Fruit fly (Drosophila melanogaster): ENCODE measurements around the gene CG34376.
A peak's percentile ranks its signal among the peaks of the same experiment; 100 is the strongest.

The CG34376 gene

DNA sequence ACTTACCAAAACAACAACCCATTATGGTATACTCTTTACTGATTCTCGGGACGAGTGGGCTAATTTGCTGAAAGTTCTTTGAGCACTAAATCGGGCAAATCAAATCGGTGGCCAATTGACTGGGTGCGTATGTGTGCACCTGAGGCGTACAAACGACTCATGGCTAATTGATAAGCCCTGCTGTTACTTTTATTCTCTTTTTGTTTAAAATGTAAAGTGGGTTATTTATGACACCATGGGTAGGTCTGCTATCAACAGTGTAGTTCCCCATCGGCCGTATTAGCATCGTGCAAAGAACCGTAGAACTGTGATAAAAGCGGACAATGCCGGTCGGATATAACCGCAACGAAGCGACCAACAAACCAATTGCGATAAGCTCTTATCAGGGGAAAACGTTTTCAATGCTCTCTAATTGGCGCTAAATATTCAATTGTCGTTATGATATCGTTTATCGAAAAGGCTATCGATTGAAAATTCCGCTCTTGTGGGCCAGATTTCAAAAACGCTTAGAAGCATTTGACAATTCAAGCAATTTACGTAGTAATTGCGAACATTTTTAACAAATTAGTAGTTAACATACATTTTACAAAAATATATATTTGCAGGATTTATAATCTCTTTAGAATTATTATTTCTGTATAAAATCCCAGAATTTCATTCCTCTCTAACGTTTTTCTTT is 565 bp upstream of the CG34376 start, which contains the start of gene CG34288 (continued):
- TF ChIP-seq disco-r (GFP tag; optimal IDR thresholded peaks at IDR 0.05), result no peak
- peak; percentile 39; the same call in 1 of the 2 replicates for TF ChIP-seq CkIIα-i1 (GFP tag; IDR thresholded peaks at IDR 0.05)
- peak; percentile 51; the same call in 1 of the 2 replicates for TF ChIP-seq nerfin-2 (GFP tag; IDR thresholded peaks at IDR 0.05; ENCODE audit: partially characterized antibody)
- TF ChIP-seq az2 (GFP tag; optimal IDR thresholded peaks at IDR 0.05), result no peak
- TF ChIP-seq zfh2 (GFP tag; optimal IDR thresholded peaks at IDR 0.05), result no peak
- TF ChIP-seq CG11456 (GFP tag; IDR thresholded peaks at IDR 0.05), result peak; percentile 85
- peak; percentile 29; the same call in 1 of the 3 replicates for TF ChIP-seq CG34422 (GFP tag; IDR thresholded peaks at IDR 0.05)
- TF ChIP-seq CG17359 (tag; optimal IDR thresholded peaks at IDR 0.05), result no peak
- peak; percentile 11 for TF ChIP-seq CG7839 (tag; optimal IDR thresholded peaks at IDR 0.05)
- no peak for TF ChIP-seq CG3281 (GFP tag; optimal IDR thresholded peaks at IDR 0.05)
- peak; percentile 31; the same call in 1 of the 2 replicates for TF ChIP-seq bowl (GFP tag; IDR thresholded peaks at IDR 0.05)
- TF ChIP-seq esg (GFP tag; conservative IDR thresholded peaks at IDR 0.05), result no peak
- TF ChIP-seq CG7372 (GFP tag; IDR thresholded peaks at IDR 0.05), result no peak
- no peak for TF ChIP-seq org-1 (GFP tag; optimal IDR thresholded peaks at IDR 0.05)
- TF ChIP-seq CG6689 (GFP tag; IDR thresholded peaks at IDR 0.05), result no peak
- no peak for TF ChIP-seq CG17802 (tag; optimal IDR thresholded peaks at IDR 0.05)
- TF ChIP-seq Ssrp (tag; optimal IDR thresholded peaks at IDR 0.05), result no peak
- no peak for TF ChIP-seq CG8281 (tag; optimal IDR thresholded peaks at IDR 0.05)
- no peak for TF ChIP-seq Dek (tag; optimal IDR thresholded peaks at IDR 0.05)
- TF ChIP-seq nom (GFP tag; optimal IDR thresholded peaks at IDR 0.05), result no peak
- peak; percentile 28 for TF ChIP-seq CHES-1-like (GFP tag; optimal IDR thresholded peaks at IDR 0.05)
- peak; percentile 73 for TF ChIP-seq sob (GFP tag; IDR thresholded peaks at IDR 0.05)
- 0 out of 3 replicates have a peak, but pooled peaks have one; percentile 29 for TF ChIP-seq CG2199 (GFP tag; IDR thresholded peaks at IDR 0.05)
- no peak for TF ChIP-seq ash1 (GFP tag; optimal IDR thresholded peaks at IDR 0.05)
- no peak for TF ChIP-seq CG12236 (GFP tag; optimal IDR thresholded peaks at IDR 0.05)
- TF ChIP-seq Tbp (GFP tag; optimal IDR thresholded peaks at IDR 0.05), result no peak
- TF ChIP-seq Abd-B (GFP tag; optimal IDR thresholded peaks at IDR 0.05), result no peak
- TF ChIP-seq Hey (tag; optimal IDR thresholded peaks at IDR 0.05), result peak; percentile 11
- peak; percentile 74 for TF ChIP-seq HmgZ (tag; optimal IDR thresholded peaks at IDR 0.05)
- TF ChIP-seq Mad (GFP tag; optimal IDR thresholded peaks at IDR 0.05), result no peak
- TF ChIP-seq CG15479 (GFP tag; optimal IDR thresholded peaks at IDR 0.05), result no peak
- no peak for TF ChIP-seq CG10431 (GFP tag; optimal IDR thresholded peaks at IDR 0.05)
- no peak for TF ChIP-seq Hmr (GFP tag; optimal IDR thresholded peaks at IDR 0.05)
- TF ChIP-seq HLHmδ (GFP tag; optimal IDR thresholded peaks at IDR 0.05), result no peak
- no peak for TF ChIP-seq CG8765 (GFP tag; IDR thresholded peaks at IDR 0.05)
- no peak for TF ChIP-seq CG13894 (tag; optimal IDR thresholded peaks at IDR 0.05)
- peak in 1 of 2 experiments; percentile 21 for TF ChIP-seq dpn (GFP tag; optimal IDR thresholded peaks at IDR 0.05)
- no peak for TF ChIP-seq CG14965 (GFP tag; optimal IDR thresholded peaks at IDR 0.05; ENCODE audit: borderline replicate concordance)
- no peak for TF ChIP-seq CoRest (tag; optimal IDR thresholded peaks at IDR 0.05)
- no peak for TF ChIP-seq CG33557 (GFP tag; optimal IDR thresholded peaks at IDR 0.05)
- TF ChIP-seq Dref (GFP tag; IDR thresholded peaks at IDR 0.05), result peak; percentile 58
- no peak for TF ChIP-seq CG10267 (tag; optimal IDR thresholded peaks at IDR 0.05)
- TF ChIP-seq fd102C (GFP tag; optimal IDR thresholded peaks at IDR 0.05), result no peak
- peak; percentile 51; the same call in 1 of the 2 replicates for TF ChIP-seq sisA (GFP tag; IDR thresholded peaks at IDR 0.05)
- TF ChIP-seq CG4282 (GFP tag; optimal IDR thresholded peaks at IDR 0.05), result no peak
- TF ChIP-seq Hr51 (GFP tag; optimal IDR thresholded peaks at IDR 0.05), result peak in 1 of 2 experiments; percentile 47
- TF ChIP-seq CG10654 (GFP tag; optimal IDR thresholded peaks at IDR 0.05), result no peak
- no peak for TF ChIP-seq unc-4 (GFP tag; IDR thresholded peaks at IDR 0.05; ENCODE audit: partially characterized antibody)
- TF ChIP-seq D19A (tag; optimal IDR thresholded peaks at IDR 0.05), result no peak
